Worm (Caenorhabditis elegans): ENCODE results near the gene praf-3.

The praf-3 gene

DNA sequence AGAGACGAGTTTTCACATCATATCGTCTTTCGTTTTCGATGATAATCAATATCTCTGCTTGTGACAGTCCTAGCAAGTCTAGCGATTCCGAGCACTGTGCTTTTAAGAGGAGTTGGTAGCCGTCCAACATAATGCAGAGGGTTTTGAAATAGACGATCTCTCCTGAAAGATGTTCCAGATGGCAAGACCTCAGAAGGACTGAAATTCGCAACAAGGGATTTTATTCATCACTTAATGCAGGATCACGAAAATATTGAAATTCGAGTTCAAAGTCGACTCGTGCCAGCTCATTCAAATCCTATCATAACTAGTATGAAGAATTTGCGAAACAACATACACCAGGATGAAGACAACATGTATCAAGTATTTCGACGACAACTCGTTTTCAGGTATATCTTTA is 2.3 kb upstream of the praf-3 start, which contains the start of gene D2096.7:
Gene D2096.7 (minus strand): TSS at position 130 of the 400 bp plus-strand sequence.
- TF ChIP-seq ceh-62 (tag; optimal IDR thresholded peaks at IDR 0.05) (no peak), T26A8.4 (GFP tag; IDR thresholded peaks at IDR 0.05) (peak; percentile 69), nhr-77 (tag; optimal IDR thresholded peaks at IDR 0.05) (no peak), F44E2.7 (GFP tag; IDR thresholded peaks at IDR 0.05) (no peak), lin-15B (tag; optimal IDR thresholded peaks at IDR 0.05) (no peak), ces-1 (GFP tag; optimal IDR thresholded peaks at IDR 0.05) (no peak), skn-1 (tag; optimal IDR thresholded peaks at IDR 0.05) (no peak), lim-7 (GFP tag; IDR thresholded peaks at IDR 0.05) (peak; percentile 66; the same call in 1 of the 2 replicates), pqm-1 (tag; optimal IDR thresholded peaks at IDR 0.05) (no peak), ceh-28 (tag; optimal IDR thresholded peaks at IDR 0.05) (no peak), sdz-12 (GFP tag; optimal IDR thresholded peaks at IDR 0.05) (no peak), fkh-10 (GFP tag; optimal IDR thresholded peaks at IDR 0.05) (no peak), zip-2 (tag; optimal IDR thresholded peaks at IDR 0.05) (no peak), nhr-10 (tag; optimal IDR thresholded peaks at IDR 0.05) (no peak), dmd-8 (GFP tag; IDR thresholded peaks at IDR 0.05) (peak; percentile 64; the same call in 1 of the 2 replicates), mxl-2 (GFP tag; conservative IDR thresholded peaks at IDR 0.05) (0 out of 2 replicates have a peak, but pooled peaks have one; percentile 41), snpc-4 (tag; optimal IDR thresholded peaks at IDR 0.05) (no peak), Y105C5A.15 (GFP tag; IDR thresholded peaks at IDR 0.05) (peak; percentile 89), F37D6.2 (tag; optimal IDR thresholded peaks at IDR 0.05) (no peak), madf-9 (GFP tag; conservative IDR thresholded peaks at IDR 0.05) (no peak), lin-39 (tag; optimal IDR thresholded peaks at IDR 0.05) (no peak), D1046.2 (GFP tag; IDR thresholded peaks at IDR 0.05) (peak; percentile 30; the same call in 1 of the 2 replicates), ceh-82 (tag; optimal IDR thresholded peaks at IDR 0.05) (no peak), unc-39 (tag; optimal IDR thresholded peaks at IDR 0.05) (no peak), ztf-11 (tag; optimal IDR thresholded peaks at IDR 0.05) (no peak), lin-29 (GFP tag; IDR thresholded peaks at IDR 0.05) (no peak), unc-130 (GFP tag; optimal IDR thresholded peaks at IDR 0.05) (peak; percentile 70), dmd-6 (GFP tag; IDR thresholded peaks at IDR 0.05) (no peak), lin-13 (GFP tag; optimal IDR thresholded peaks at IDR 0.05) (peak; percentile 64), aha-1 (tag) (no peak), jun-1 (tag; optimal IDR thresholded peaks at IDR 0.05) (no peak), Y75B8A.6 (GFP tag; IDR thresholded peaks at IDR 0.05) (peak; percentile 63), Y48G9A.11 (GFP tag; IDR thresholded peaks at IDR 0.05) (peak; percentile 85), fos-1 (tag; optimal IDR thresholded peaks at IDR 0.05) (no peak), ama-1 (optimal IDR thresholded peaks at IDR 0.05) (peak; percentile 89), saeg-2 (GFP tag; IDR thresholded peaks at IDR 0.05) (peak; percentile 47; the same call in 1 of the 2 replicates), nhr-42 (GFP tag; IDR thresholded peaks at IDR 0.05) (no peak), lir-3 (tag; optimal IDR thresholded peaks at IDR 0.05) (no peak), spr-1 (tag; optimal IDR thresholded peaks at IDR 0.05) (peak; percentile 33), set-16 (GFP tag; IDR thresholded peaks at IDR 0.05) (no peak), F10B5.3 (tag; optimal IDR thresholded peaks at IDR 0.05) (no peak), mdt-29 (GFP tag; IDR thresholded peaks at IDR 0.05) (no peak), hlh-30 (tag; optimal IDR thresholded peaks at IDR 0.05; ENCODE audit: insufficient read depth) (no peak), F49E8.2 (tag; optimal IDR thresholded peaks at IDR 0.05; ENCODE audit: borderline replicate concordance) (peak; percentile 94), gei-8 (GFP tag; optimal IDR thresholded peaks at IDR 0.05) (no peak), mes-2 (tag; optimal IDR thresholded peaks at IDR 0.05; ENCODE audit: poor library complexity, severe bottlenecking) (peak; percentile 28), nhr-41 (GFP tag; IDR thresholded peaks at IDR 0.05) (no peak), arid-1 (GFP tag; conservative IDR thresholded peaks at IDR 0.05) (peak; percentile 76), zfp-2 (tag; optimal IDR thresholded peaks at IDR 0.05) (no peak), tag-97 (GFP tag; IDR thresholded peaks at IDR 0.05) (no peak), lsy-2 (tag; optimal IDR thresholded peaks at IDR 0.05) (no peak), madf-5 (GFP tag; IDR thresholded peaks at IDR 0.05) (peak; percentile 56 to 88; a peak in 2 of 4 replicates), rbr-2 (tag; optimal IDR thresholded peaks at IDR 0.05) (no peak), nhr-11 (tag; optimal IDR thresholded peaks at IDR 0.05) (no peak)

Data from whole organism, L4 larva.